Fruit fly (Drosophila melanogaster) whole organism, embryonic: ENCODE results near the gene CG9706.
A peak's percentile ranks its signal among the peaks of the same experiment; 100 is the strongest.

Source experiments
- CG10209 ChIP-seq: fragments of 200-800 bp; sonication (Bioruptor generic); optimal IDR thresholded peaks from 3 replicates; lab custom pipeline; 2017; ENCODE audit warnings: missing biosample characterization, mild to moderate bottlenecking, missing genetic modification characterization, missing genetic modification reagents
- CG10321 ChIP-seq: fragments of 200-800 bp; sonication (Bioruptor generic); IDR thresholded peaks from 2 replicates; pipeline ENCODE4 v1.3.6; 2022; ENCODE audit warnings: missing biosample characterization, missing genetic modification characterization
- CG10959 ChIP-seq: fragments of 200-800 bp; sonication (Bioruptor generic); IDR thresholded peaks from 2 replicates; pipeline ENCODE4 v1.3.6; 2022; ENCODE audit warnings: missing biosample characterization, missing genetic modification characterization
- CG12155 ChIP-seq: fragments of 200-800 bp; sonication (Bioruptor generic); optimal IDR thresholded peaks from 3 replicates; lab custom pipeline; 2016; ENCODE audit warnings: missing biosample characterization, missing genetic modification characterization
- CG12391 ChIP-seq: fragments of 200-800 bp; sonication (Bioruptor generic); optimal IDR thresholded peaks from 3 replicates; lab custom pipeline; 2018; ENCODE audit warnings: missing biosample characterization, mild to moderate bottlenecking, missing genetic modification characterization, moderate library complexity
- CG14860 ChIP-seq: fragments of 200-800 bp; sonication (Bioruptor generic); IDR thresholded peaks from 3 replicates; pipeline ENCODE4 v1.3.6; 2022; ENCODE audit warnings: missing biosample characterization, missing genetic modification characterization; ENCODE audit not compliant: partially characterized antibody
- CG15073 ChIP-seq: fragments of 200-800 bp; sonication (Bioruptor generic); optimal IDR thresholded peaks from 2 replicates; lab custom pipeline; 2016; ENCODE audit warnings: missing biosample characterization, missing genetic modification characterization
- CG15269 ChIP-seq: fragments of 200-800 bp; sonication (Bioruptor generic); optimal IDR thresholded peaks from 2 replicates; lab custom pipeline; 2018; ENCODE audit warnings: missing biosample characterization, mild to moderate bottlenecking, missing genetic modification characterization, moderate library complexity
- CG15514 ChIP-seq: fragments of 200-800 bp; sonication (Bioruptor generic); optimal IDR thresholded peaks from 3 replicates; lab custom pipeline; 2017; ENCODE audit warnings: missing biosample characterization, missing genetic modification characterization, mild to moderate bottlenecking, moderate library complexity, missing genetic modification reagents
- CG17328 ChIP-seq: fragments of 200-800 bp; sonication (Bioruptor generic); IDR thresholded peaks from 2 replicates; pipeline ENCODE4 v1.3.6; 2022; ENCODE audit warnings: missing biosample characterization, missing genetic modification characterization
- CG17359 ChIP-seq: fragments of 200-800 bp; sonication (Bioruptor generic); optimal IDR thresholded peaks from 3 replicates; lab custom pipeline; 2018; ENCODE audit warnings: missing biosample characterization, mild to moderate bottlenecking, missing genetic modification characterization, moderate library complexity
- CG17361 ChIP-seq: fragments of 200-800 bp; sonication (Bioruptor generic); IDR thresholded peaks from 3 replicates; pipeline ENCODE4 v1.3.6; 2022; ENCODE audit warnings: missing biosample characterization, missing genetic modification characterization
- CG17385 ChIP-seq: fragments of 200-800 bp; sonication (Bioruptor generic); optimal IDR thresholded peaks from 3 replicates; lab custom pipeline; 2018; ENCODE audit warnings: missing biosample characterization, mild to moderate bottlenecking, missing genetic modification characterization
- CG18011 ChIP-seq: fragments of 200-800 bp; sonication (Bioruptor generic); optimal IDR thresholded peaks from 2 replicates; lab custom pipeline; 2017; ENCODE audit warnings: missing biosample characterization, missing genetic modification characterization, mild to moderate bottlenecking, moderate library complexity, missing genotype
- CG1832 ChIP-seq: fragments of 200-800 bp; sonication (Bioruptor generic); optimal IDR thresholded peaks from 2 replicates; lab custom pipeline; 2017; ENCODE audit warnings: missing biosample characterization, mild to moderate bottlenecking, missing genetic modification characterization, inconsistent platforms
- CG3281 ChIP-seq: fragments of 200-800 bp; sonication (Bioruptor generic); optimal IDR thresholded peaks from 3 replicates; lab custom pipeline; 2017; ENCODE audit warnings: missing biosample characterization, mild to moderate bottlenecking, missing genetic modification characterization
- CG43689 ChIP-seq: fragments of 200-800 bp; sonication (Bioruptor generic); IDR thresholded peaks from 2 replicates; pipeline ENCODE4 v1.3.6; 2022; ENCODE audit warnings: missing biosample characterization, missing genetic modification characterization
- CG4404 ChIP-seq: fragments of 200-800 bp; sonication (Bioruptor generic); IDR thresholded peaks from 2 replicates; pipeline ENCODE4 v1.3.6; 2022; ENCODE audit warnings: missing biosample characterization, missing genetic modification characterization
- CG5180 ChIP-seq: fragments of 200-800 bp; sonication (Bioruptor generic); optimal IDR thresholded peaks from 3 replicates; lab custom pipeline; 2017; ENCODE audit warnings: missing biosample characterization, missing genetic modification characterization, mild to moderate bottlenecking, moderate library complexity, missing genetic modification reagents
- CG8290 ChIP-seq, 3 experiments: fragments of 200-800 bp; sonication (Bioruptor generic); optimal IDR thresholded peaks; 2 replicates each; lab custom pipeline; 2016 to 2019; ENCODE audit warnings: missing biosample characterization in 3 of 3, missing genetic modification characterization in 3 of 3, mild to moderate bottlenecking in 2 of 3, moderate library complexity in 1 of 3
- CG8359 ChIP-seq: fragments of 200-800 bp; sonication (Bioruptor generic); optimal IDR thresholded peaks from 2 replicates; lab custom pipeline; 2017; ENCODE audit warnings: missing biosample characterization, mild to moderate bottlenecking, missing genetic modification characterization, borderline replicate concordance
- D ChIP-seq, 2 experiments: fragments of 200-800 bp in 1 of 2; fragments of >200 bp in 1 of 2; sonication (Bioruptor generic) in 1 of 2; optimal IDR thresholded peaks; 2 replicates in 1 of 2; 3 replicates in 1 of 2; lab custom pipeline; 2017; ENCODE audit warnings: mild to moderate bottlenecking in 1 of 2, missing biosample characterization in 1 of 2, missing genetic modification characterization in 1 of 2, missing genetic modification reagents in 1 of 2
- Dref ChIP-seq: fragments of 200-800 bp; sonication (Bioruptor generic); IDR thresholded peaks from 2 replicates; pipeline ENCODE4 v1.3.6; 2022; ENCODE audit warnings: missing biosample characterization, missing genetic modification characterization
- Gsc ChIP-seq: fragments of 200-800 bp; sonication (Bioruptor generic); IDR thresholded peaks from 2 replicates; pipeline ENCODE4 v1.3.6; 2022; ENCODE audit warnings: missing biosample characterization, missing genetic modification characterization
- HLH54F ChIP-seq: fragments of 200-800 bp; sonication (Bioruptor generic); optimal IDR thresholded peaks from 3 replicates; lab custom pipeline; 2016; ENCODE audit warnings: missing biosample characterization, missing genetic modification characterization
- Lhr ChIP-seq: fragments of 200-800 bp; sonication (Bioruptor generic); optimal IDR thresholded peaks from 3 replicates; lab custom pipeline; 2017; ENCODE audit warnings: mild to moderate bottlenecking, missing biosample characterization, missing genetic modification reagents, missing genetic modification characterization
- Nf-YC ChIP-seq: fragments of 200-800 bp; optimal IDR thresholded peaks from 3 replicates; lab custom pipeline; 2019; ENCODE audit warnings: missing biosample characterization, mild to moderate bottlenecking, missing genetic modification characterization, moderate library complexity
- Optix ChIP-seq: fragments of 200-800 bp; sonication (Bioruptor generic); IDR thresholded peaks from 3 replicates; pipeline ENCODE4 v1.3.6; 2022; ENCODE audit warnings: missing biosample characterization, missing genetic modification characterization
- Sry-β ChIP-seq: fragments of 200-800 bp; sonication (Bioruptor generic); optimal IDR thresholded peaks from 2 replicates; lab custom pipeline; 2018; ENCODE audit warnings: missing biosample characterization, mild to moderate bottlenecking, missing genetic modification characterization, moderate library complexity
- Trl ChIP-seq, 3 experiments: fragments of >200 bp in 2 of 3; fragments of 200-800 bp in 1 of 3; sonication (Bioruptor generic) in 1 of 3; optimal IDR thresholded peaks; 2 replicates in 1 of 3; 3 replicates in 2 of 3; lab custom pipeline; 2016 to 2017; ENCODE audit warnings: missing biosample characterization in 1 of 3, missing genetic modification characterization in 1 of 3
- bigmax ChIP-seq: fragments of 200-800 bp; sonication (Bioruptor generic); optimal IDR thresholded peaks from 2 replicates; lab custom pipeline; 2018; ENCODE audit warnings: missing biosample characterization, mild to moderate bottlenecking, missing genetic modification characterization
- cato ChIP-seq: fragments of 200-800 bp; sonication (Bioruptor generic); optimal IDR thresholded peaks from 2 replicates; lab custom pipeline; 2016; ENCODE audit warnings: missing biosample characterization, missing genetic modification characterization, borderline replicate concordance
- chinmo ChIP-seq: fragments of 200-800 bp; sonication (Bioruptor generic); IDR thresholded peaks from 4 replicates; pipeline ENCODE4 v1.3.6; 2022; ENCODE audit warnings: missing biosample characterization, missing genetic modification characterization; ENCODE audit not compliant: partially characterized antibody
- dpn ChIP-seq, 2 experiments: fragments of 200-800 bp; sonication (Bioruptor generic); optimal IDR thresholded peaks; 3 replicates each; lab custom pipeline; 2016; ENCODE audit warnings: missing biosample characterization in 2 of 2, missing genetic modification characterization in 2 of 2
- eyg ChIP-seq: fragments of 200-800 bp; sonication (Bioruptor generic); optimal IDR thresholded peaks from 3 replicates; lab custom pipeline; 2016; ENCODE audit warnings: missing biosample characterization, missing genetic modification characterization
- gcm ChIP-seq: fragments of 200-800 bp; sonication (Bioruptor generic); optimal IDR thresholded peaks from 2 replicates; lab custom pipeline; 2019; ENCODE audit warnings: missing biosample characterization, mild to moderate bottlenecking, missing genetic modification characterization, moderate library complexity
- jigr1 ChIP-seq: fragments of 200-800 bp; sonication (Bioruptor generic); IDR thresholded peaks from 3 replicates; pipeline ENCODE4 v1.3.6; 2022; ENCODE audit warnings: missing biosample characterization, missing genetic modification characterization
- pros ChIP-seq: fragments of 200-800 bp; sonication (Bioruptor generic); optimal IDR thresholded peaks from 3 replicates; lab custom pipeline; 2019; ENCODE audit warnings: missing biosample characterization, mild to moderate bottlenecking, missing genetic modification characterization, moderate library complexity
- schlank ChIP-seq: fragments of 200-800 bp; sonication (Bioruptor generic); optimal IDR thresholded peaks from 2 replicates; lab custom pipeline; 2018; ENCODE audit warnings: missing biosample characterization, mild to moderate bottlenecking, missing genetic modification characterization
- sens ChIP-seq: fragments of 200-800 bp; sonication (Bioruptor generic); peaks from one replicate; lab custom pipeline; 2016; ENCODE audit warnings: missing biosample characterization, missing genetic modification characterization
- seq ChIP-seq: fragments of 200-800 bp; sonication (Bioruptor generic); IDR thresholded peaks from 2 replicates; pipeline ENCODE4 v1.3.6; 2022; ENCODE audit warnings: missing biosample characterization, missing genetic modification characterization
- sqz ChIP-seq: fragments of 200-800 bp; sonication (Bioruptor generic); optimal IDR thresholded peaks from 3 replicates; lab custom pipeline; 2018; ENCODE audit warnings: missing biosample characterization, mild to moderate bottlenecking, missing genetic modification characterization
- tgo ChIP-seq: fragments of 200-800 bp; sonication (Bioruptor generic); IDR thresholded peaks from 3 replicates; pipeline ENCODE4 v1.3.6; 2022; ENCODE audit warnings: missing biosample characterization, missing genetic modification characterization
- ttk ChIP-seq: fragments of 200-800 bp; sonication (Bioruptor generic); IDR thresholded peaks from 2 replicates; pipeline ENCODE4 v2.1.2; 2022; ENCODE audit warnings: missing biosample characterization, missing genetic modification characterization
- vnd ChIP-seq: fragments of 200-800 bp; sonication (Bioruptor generic); IDR thresholded peaks from 3 replicates; pipeline ENCODE4 v1.3.6; 2022; ENCODE audit warnings: missing biosample characterization, missing genetic modification characterization; ENCODE audit not compliant: partially characterized antibody
- vvl ChIP-seq: fragments of 200-800 bp; sonication (Bioruptor generic); IDR thresholded peaks from 2 replicates; pipeline ENCODE4 v1.3.6; 2022; ENCODE audit warnings: missing biosample characterization, missing genetic modification characterization
- zen ChIP-seq: fragments of 200-800 bp; sonication (Bioruptor generic); optimal IDR thresholded peaks from 3 replicates; lab custom pipeline; 2018; ENCODE audit warnings: missing biosample characterization, mild to moderate bottlenecking, missing genetic modification characterization, moderate library complexity

Gene CG9706

dm6 chr3L:16806823-16807325, 24.1 kb downstream of the CG9706 start (continued):
- TF ChIP-seq schlank (peak; percentile 13), vvl (GFP tag; lab: Robert Waterston, UW) (peak; percentile 70), sens (GFP tag; lab: Kevin White, UChicago) (peak; percentile 56), CG43689 (GFP tag; lab: Robert Waterston, UW) (no peak), CG3281 (GFP tag; lab: Kevin White, UChicago) (peak; percentile 85), CG17359 (peak; percentile 61), seq (peak; percentile 49; the same call in 1 of the 2 replicates), tgo (GFP tag; lab: Robert Waterston, UW) (peak; percentile 54; the same call in 1 of the 3 replicates), CG5180 (peak; percentile 46), CG15514 (GFP tag; lab: Kevin White, UChicago) (peak; percentile 26), jigr1 (GFP tag; lab: Robert Waterston, UW) (no peak), dpn (GFP tag; optimal IDR thresholded peaks at IDR 0.05; lab: Kevin White, UChicago) (peak in 1 of 2 experiments; percentile 53), HLH54F (GFP tag; lab: Kevin White, UChicago) (no peak), CG1832 (GFP tag; lab: Kevin White, UChicago) (no peak), CG18011 (GFP tag; lab: Kevin White, UChicago) (no peak), pros (GFP tag; lab: Kevin White, UChicago) (no peak), CG10321 (GFP tag; lab: Robert Waterston, UW) (peak; percentile 9; the same call in 1 of the 2 replicates), bigmax (GFP tag; lab: Kevin White, UChicago) (no peak), Optix (GFP tag; lab: Robert Waterston, UW) (no peak), Gsc (GFP tag; lab: Robert Waterston, UW) (no peak), CG10209 (GFP tag; lab: Kevin White, UChicago) (peak; percentile 78), CG14860 (no peak), Nf-YC (tag; lab: Kevin White, UChicago) (peak; percentile 62), CG12155 (GFP tag; lab: Kevin White, UChicago) (peak; percentile 53), CG17361 (GFP tag; lab: Robert Waterston, UW) (peak; percentile 91), CG8359 (GFP tag; lab: Kevin White, UChicago) (peak; percentile 2), CG17385 (peak; percentile 68), Sry-β (GFP tag; lab: Kevin White, UChicago) (no peak), CG17328 (GFP tag; lab: Robert Waterston, UW) (peak; percentile 55; the same call in 1 of the 2 replicates), Dref (GFP tag; lab: Robert Waterston, UW) (no peak), chinmo (GFP tag; lab: Robert Waterston, UW) (no peak), zen (no peak), eyg (GFP tag; lab: Kevin White, UChicago) (no peak), D (optimal IDR thresholded peaks at IDR 0.05; lab: Kevin White, UChicago) (no peak), D (GFP tag; optimal IDR thresholded peaks at IDR 0.05; lab: Kevin White, UChicago) (peak; percentile 73), CG4404 (GFP tag; lab: Robert Waterston, UW) (peak; percentile 29; the same call in 1 of the 2 replicates), vnd (GFP tag; lab: Robert Waterston, UW) (no peak), gcm (GFP tag; lab: Kevin White, UChicago) (peak; percentile 64), CG12391 (tag; lab: Kevin White, UChicago) (peak; percentile 75), cato (GFP tag; lab: Kevin White, UChicago) (no peak), CG10959 (GFP tag; lab: Robert Waterston, UW) (peak; percentile 7; the same call in 1 of the 2 replicates), ttk (GFP tag; lab: Robert Waterston, UW) (0 out of 2 replicates have a peak, but pooled peaks have one; percentile 33), Trl (optimal IDR thresholded peaks at IDR 0.05; lab: Kevin White, UChicago) (peak in 1 of 2 experiments; percentile 27), Trl (GFP tag; optimal IDR thresholded peaks at IDR 0.05; lab: Kevin White, UChicago) (no peak), sqz (GFP tag; lab: Kevin White, UChicago) (peak; percentile 34), Lhr (GFP tag; lab: Kevin White, UChicago) (peak; percentile 35), CG15269 (peak; percentile 75), CG15073 (GFP tag; lab: Kevin White, UChicago) (no peak), CG8290 (GFP tag; optimal IDR thresholded peaks at IDR 0.05; lab: Kevin White, UChicago) (peak; percentile 43), CG8290 (tag; optimal IDR thresholded peaks at IDR 0.05; lab: Kevin White, UChicago) (peak in 1 of 2 experiments; percentile 54)
